Fruit fly (Drosophila melanogaster): ENCODE data around the gene pav.

The pav gene

DNA sequence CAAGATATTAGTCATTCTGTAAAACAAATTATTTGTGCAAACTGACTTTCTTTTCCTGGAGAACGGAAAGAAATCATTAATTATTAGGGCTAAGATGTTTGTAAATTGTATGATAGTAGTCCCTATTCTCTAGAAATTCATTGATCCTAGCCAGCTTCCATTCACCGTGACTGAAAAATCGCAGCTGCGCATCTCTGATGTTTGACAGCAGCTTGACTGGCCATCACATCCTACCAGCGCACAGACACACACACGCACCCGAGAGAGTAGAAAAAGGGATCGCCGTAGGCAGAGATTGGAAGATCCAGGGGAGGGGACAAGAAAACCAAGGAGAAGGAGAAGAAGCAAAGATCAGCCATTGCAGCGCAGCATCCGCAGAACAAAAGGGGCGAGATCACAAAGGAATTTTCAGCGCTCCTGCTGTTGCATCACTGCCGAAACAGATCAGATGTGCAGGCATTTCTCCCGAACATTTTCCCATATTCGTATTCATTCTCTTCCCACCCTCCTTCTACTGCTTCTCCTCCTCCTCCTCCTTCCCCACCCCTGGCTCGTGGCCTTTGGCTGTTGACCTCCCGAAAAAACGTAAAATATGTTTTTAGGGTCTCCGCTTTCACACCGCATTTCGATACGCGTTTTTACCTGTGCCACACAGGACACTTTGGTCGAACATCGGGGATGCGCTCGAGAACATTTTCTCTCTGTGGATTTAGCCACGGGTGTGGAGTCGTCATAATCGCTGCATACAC is 10.5 kb downstream of the pav start:
- no peak for TF ChIP-seq CG17801 (GFP tag; optimal IDR thresholded peaks at IDR 0.05; ENCODE audit: partially characterized antibody)

DNA sequence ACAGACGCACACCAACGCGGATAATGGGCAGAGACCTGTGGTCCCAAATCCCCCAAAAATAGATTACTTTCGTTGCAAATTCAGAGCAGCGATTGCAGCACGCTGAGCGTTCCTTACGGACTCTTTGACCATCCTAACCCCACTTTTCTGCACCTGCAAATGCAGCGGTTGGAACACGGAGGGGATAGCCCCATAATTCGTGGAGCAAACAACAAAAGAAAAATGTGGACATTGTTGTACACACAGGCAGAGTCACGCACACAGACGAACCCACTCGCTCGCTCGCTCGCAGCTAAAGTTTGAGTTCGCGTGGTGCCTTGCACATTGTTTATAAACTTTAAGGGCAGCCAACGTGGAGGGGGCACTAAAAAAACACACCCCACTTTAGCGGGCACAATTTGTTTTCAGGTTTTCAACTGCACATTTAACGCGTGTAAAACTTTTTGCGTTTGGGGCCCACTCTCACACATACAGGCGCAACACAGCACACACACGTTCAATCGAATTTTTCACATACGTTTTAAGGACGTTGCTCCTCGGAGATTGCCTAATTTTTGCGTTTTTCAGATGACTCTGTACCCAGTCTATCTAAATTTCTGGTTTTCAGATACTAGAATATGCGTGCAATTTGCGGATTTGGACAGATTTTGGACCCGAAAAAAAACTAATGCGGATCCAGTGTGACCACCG is 11.2 kb downstream of the pav start:
- no peak for TF ChIP-seq CG17801 (GFP tag; optimal IDR thresholded peaks at IDR 0.05; ENCODE audit: partially characterized antibody)

DNA sequence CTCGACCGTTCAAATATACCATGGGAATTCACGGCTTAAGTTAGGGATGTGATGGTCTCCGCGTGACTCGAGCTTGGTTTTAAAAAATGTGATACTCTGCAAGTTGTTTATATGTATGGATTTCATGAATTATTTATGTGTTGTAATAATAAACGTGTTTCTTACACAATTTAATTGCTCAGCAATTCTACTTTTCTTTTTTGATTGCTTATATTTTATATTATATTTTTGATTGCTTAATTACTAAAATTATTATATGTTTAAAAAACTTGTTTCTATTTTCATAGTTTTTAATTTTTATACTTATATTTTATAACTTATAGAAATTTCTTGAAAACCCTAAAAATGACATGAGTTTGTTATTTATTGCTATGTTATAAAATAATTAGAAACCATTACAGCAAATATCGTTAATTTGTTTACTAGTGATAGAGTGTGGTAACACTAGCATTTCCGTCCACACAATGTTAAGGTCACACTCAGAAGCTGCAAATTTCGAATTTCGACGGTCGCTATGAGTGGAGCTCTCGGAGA is 11.8 kb downstream of the pav start, which contains the start of the genes ago and CG1265:
TSS of gene ago (minus strand) at position 6 of the 534 bp plus-strand sequence.
TSS of gene CG1265 (plus strand) at position 476 of the 534 bp plus-strand sequence.
- TF ChIP-seq CG17801 (GFP tag; optimal IDR thresholded peaks at IDR 0.05; ENCODE audit: partially characterized antibody), result peak; percentile 32

DNA sequence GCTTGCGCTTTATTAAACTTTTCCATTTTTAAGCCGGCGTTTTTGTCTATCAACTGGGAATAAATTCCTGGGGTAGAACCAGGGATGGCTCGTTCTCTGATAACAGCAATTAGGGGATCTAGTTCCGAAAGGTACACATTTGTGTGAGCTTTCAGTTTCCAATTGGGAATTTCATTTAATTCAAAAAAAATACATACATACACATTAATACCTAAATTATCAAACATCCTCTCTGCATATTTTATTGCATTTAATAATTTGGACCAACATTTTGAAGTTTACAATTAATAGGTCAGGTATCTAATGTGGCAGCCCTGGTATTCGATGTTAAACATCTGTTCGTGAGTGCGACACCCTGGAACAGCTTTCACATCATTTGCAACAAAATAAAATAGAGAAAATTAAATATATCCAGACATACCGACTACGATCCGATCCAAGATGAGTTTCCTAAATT is 16.6 kb downstream of the pav start, which contains the start of the genes CG15011 and CG1309:
TSS of gene CG15011 (minus strand) at position 51 of the 457 bp plus-strand sequence.
TSS of gene CG1309 (plus strand) at position 329 of the 457 bp plus-strand sequence.
- TF ChIP-seq CG17801 (GFP tag; optimal IDR thresholded peaks at IDR 0.05; ENCODE audit: partially characterized antibody), result peak; percentile 83

DNA sequence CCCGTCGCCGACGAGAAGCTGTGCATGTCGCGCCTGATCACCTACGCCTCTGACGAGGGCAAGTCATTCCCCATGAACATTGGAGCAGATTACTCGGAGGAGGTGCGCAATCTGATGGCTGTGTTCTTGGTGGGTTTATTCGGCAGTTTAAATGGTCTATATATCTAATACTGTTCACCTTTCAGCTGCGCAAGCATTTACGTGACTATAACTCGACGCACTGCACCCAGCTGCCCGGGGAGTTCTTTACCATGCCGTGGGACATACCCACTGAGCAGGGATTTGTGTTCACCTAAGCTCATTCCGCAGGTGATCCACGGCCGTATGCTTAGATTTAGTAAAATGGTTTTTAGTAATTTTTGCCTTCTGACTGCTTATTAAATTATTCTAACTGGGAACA is 18.6 kb downstream of the pav start:
- TF ChIP-seq CG17801 (GFP tag; optimal IDR thresholded peaks at IDR 0.05; ENCODE audit: partially characterized antibody), result no peak

DNA sequence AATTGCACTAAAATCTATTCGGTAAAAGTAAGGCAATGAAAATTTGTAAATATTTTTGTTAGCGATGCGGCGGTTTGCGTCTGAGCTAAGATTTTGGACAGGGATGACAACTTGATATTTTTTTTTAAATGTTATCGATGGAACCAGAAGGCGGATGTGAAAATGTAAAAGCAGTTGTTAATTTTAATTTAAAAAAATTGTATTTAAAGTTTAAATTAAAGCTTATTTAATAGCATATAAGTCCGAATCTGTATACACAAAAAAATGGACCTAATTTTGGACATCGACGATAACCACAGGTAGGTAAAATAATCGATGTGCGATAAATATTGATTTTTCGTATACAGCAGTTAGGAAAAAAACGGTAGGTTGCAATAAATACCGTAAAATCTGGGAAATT is 19.9 kb downstream of the pav start, which contains the start of the genes CG11586 and VhaM9.7-a:
TSS of gene CG11586 (minus strand) at position 87 of the 400 bp plus-strand sequence.
TSS of gene VhaM9.7-a (plus strand) at position 322 of the 400 bp plus-strand sequence.
- TF ChIP-seq CG17801 (GFP tag; optimal IDR thresholded peaks at IDR 0.05; ENCODE audit: partially characterized antibody), result peak; percentile 15

DNA sequence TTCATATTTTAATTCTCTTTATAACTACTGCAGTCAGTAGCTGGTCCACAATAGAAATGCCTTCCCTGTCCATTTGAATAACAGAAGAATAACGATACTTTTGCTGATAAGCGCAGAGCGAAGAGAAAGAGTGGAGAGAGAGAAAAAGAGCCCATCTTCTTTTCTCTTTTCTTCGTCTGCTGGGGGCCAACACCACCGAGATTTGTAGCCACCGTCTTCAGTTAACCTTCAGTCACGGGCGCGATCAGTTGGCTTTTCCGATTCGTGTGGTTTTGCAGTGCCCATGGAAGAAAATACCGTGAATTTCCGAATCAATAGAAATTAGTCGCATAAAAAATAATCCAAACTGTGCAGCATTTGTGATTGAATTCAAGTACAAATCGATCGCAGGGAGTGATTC is 21.0 kb downstream of the pav start, which contains the start of gene CG1273:
TSS of gene CG1273 (plus strand) at position 218 of the 400 bp plus-strand sequence.
- TF ChIP-seq CG17801 (GFP tag; optimal IDR thresholded peaks at IDR 0.05; ENCODE audit: partially characterized antibody), result no peak

DNA sequence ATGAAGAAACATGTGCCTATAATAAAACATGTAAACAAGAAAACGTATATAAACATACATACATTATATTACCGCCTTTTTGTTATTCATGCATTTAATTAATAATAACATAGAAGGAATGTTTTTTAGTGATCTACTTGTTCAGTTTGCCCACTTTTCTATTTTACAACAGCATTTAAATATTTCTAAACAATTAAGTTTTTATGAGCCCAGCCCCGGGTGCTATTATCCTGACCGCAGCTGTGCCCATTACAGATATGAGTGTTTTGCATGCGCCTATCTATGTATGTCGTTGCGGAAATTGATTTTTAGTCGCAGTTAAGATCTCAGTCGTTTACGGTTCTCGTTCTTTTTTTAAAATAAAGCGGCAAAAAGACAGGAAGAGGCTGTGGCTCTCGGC is 22.4 kb downstream of the pav start:
- TF ChIP-seq CG17801 (GFP tag; optimal IDR thresholded peaks at IDR 0.05; ENCODE audit: partially characterized antibody), result no peak

DNA sequence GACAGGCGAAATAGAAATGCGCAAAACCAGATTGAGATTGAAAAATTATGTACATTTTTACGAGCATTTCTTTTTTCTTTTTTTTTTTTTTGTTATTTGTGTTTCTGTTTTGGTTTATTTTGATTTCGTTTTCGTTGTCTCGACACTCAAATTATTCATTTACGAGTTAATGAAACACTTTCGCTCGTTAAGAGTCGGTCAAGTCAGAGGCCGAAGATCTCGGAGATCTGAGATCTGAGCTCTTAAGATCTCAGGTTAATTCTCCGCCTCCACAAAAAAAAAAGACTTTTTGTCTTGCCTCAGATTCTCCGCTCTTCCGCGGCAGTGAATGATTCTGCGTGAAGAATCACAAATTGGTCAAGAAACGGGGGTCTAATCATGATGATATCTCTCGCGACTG is 23.3 kb downstream of the pav start:
- no peak for TF ChIP-seq CG17801 (GFP tag; optimal IDR thresholded peaks at IDR 0.05; ENCODE audit: partially characterized antibody)

DNA sequence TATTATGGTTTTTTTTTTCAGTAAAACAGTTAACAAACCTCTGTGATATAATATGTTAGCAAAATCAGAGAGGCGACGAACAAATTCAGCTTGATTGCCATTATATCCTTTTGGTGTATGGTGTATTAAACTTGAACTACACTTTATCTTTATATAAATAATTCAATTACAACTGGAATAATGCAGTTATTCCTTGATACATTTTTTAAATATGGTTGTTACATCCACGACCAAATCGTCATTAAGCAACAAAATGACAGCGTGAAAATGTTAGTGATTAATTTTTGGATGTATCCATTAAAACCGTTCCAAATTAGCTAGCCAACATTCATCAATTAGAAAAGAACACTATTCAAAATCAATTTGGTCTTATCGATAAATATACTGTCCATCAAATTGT is 24.9 kb downstream of the pav start, which contains the start of gene CG33764:
TSS of gene CG33764 (minus strand) at position 101 of the 400 bp plus-strand sequence.
- TF ChIP-seq CG17801 (GFP tag; optimal IDR thresholded peaks at IDR 0.05; ENCODE audit: partially characterized antibody), result no peak

DNA sequence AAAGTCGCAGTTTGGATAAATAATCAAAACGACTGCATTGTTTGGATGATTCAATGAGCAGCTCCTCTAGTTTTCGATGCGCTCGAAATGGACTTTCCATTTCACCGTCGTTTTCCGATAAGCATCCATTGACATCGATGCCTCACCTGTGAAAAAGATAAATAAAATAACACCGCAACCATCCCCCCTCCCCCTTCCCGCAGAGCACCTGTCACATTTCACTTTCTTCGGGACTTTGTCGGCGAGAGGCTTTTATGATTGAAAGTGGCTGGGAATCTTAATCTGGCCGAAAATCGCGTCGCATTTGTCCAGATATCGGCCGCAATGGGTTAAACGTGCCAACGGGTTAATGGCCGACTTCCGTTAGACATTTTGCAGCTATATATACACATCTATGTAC is 26.7 kb downstream of the pav start:
- TF ChIP-seq CG17801 (GFP tag; optimal IDR thresholded peaks at IDR 0.05; ENCODE audit: partially characterized antibody), result no peak

DNA sequence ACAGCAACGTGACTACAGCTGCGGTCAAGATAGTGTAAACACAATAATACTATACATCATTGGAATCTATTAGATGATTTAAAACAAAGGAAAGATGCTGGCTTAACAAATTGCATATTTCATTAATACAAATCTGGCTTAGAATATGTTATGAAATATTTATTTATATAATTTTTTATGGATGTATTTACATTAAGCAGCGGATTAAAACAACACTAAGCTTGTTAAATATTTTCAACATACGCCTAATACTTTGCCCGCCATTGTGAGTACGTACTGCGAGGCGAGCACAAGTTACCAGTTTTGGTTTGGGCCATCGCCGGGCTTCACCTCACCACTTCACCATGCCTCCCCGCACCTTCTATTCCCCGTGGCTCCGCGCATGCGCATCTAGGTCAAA is 27.4 kb downstream of the pav start:
- no peak for TF ChIP-seq CG17801 (GFP tag; optimal IDR thresholded peaks at IDR 0.05; ENCODE audit: partially characterized antibody)

DNA sequence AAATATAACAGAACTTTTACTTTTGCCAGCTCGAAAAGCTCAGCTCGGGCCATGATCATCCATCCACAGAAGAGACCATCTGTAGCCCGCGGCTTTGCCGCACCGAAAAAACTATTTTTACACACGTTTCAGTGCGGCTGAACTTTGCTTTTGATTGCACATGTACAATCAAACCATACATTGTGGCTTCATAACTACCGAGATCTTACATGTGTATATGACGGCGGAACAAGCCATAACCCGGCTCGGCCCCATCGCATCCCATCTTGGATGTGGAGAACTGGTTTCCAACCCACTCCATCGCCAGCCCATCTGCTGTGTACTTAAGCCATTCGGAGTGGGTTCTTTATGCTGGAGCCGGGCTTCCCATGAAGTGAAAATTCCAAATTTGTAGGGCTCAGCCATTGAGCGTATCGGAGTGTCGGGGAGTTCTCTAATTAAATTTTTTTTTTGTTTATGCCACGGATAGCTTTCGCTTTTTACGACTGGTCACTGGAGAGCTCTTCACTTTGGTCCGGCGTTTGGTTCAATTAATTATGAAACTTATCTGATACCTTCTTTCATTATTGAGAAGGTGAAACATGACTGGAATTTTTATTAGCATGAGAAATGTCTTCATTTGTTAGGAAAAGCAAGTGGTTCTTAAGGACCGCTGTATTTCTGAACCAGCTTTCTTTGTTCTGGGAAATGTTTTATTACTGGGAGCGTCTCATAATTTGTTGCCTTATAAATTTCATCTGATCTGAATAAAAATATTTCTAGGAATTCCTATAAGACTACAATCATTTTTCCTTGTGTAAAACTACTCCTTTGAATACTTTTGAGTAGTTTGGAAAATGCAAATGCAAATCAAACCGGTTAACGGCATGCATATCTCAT is 28.7 kb downstream of the pav start:
- TF ChIP-seq CG17801 (GFP tag; optimal IDR thresholded peaks at IDR 0.05; ENCODE audit: partially characterized antibody), result no peak

DNA sequence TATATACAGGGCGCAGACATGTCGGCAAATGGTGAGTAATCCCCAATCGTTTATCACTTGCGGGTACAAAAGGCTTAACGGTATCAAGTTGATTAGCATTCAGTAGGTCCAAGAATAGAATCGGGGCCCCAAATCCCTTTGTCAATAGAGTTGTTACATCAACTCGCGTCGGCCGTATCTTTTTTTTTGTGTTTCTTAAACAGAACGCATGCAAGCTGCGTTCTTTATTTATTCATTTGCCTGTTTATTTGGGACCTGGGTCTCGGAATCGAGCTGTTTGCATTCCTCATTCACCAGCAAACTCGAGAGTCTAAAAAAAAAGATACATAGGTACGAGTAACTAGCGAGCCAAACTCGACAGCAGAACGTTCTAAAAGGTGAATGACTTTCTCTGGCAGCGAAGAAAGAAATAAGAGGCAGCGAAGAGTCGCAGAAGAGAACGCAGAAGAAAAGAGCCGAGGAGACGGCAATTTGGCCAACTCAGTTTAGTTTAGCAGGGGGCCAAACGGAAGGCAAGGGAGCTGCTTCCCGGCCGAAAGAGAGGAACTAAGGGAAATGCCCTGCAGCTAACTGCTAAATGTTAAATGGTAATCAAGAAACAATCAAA is 29.7 kb downstream of the pav start:
- no peak for TF ChIP-seq CG17801 (GFP tag; optimal IDR thresholded peaks at IDR 0.05; ENCODE audit: partially characterized antibody)

Data from ovary, adult (tissue).